Fruit fly (Drosophila melanogaster) whole organism, adult: ENCODE data around the gene Ttc26.

Experiments
- CG12768 ChIP-seq: fragments of 200-800 bp; sonication (Bioruptor generic); optimal IDR thresholded peaks from 2 replicates; lab custom pipeline; 2017; ENCODE audit warnings: missing biosample characterization, missing genetic modification characterization, mild to moderate bottlenecking, moderate library complexity, missing genetic modification reagents
- CG14711 ChIP-seq: fragments of 200-800 bp; sonication (Bioruptor generic); optimal IDR thresholded peaks from 2 replicates; lab custom pipeline; 2018; ENCODE audit warnings: missing biosample characterization, mild to moderate bottlenecking, missing genetic modification characterization, moderate library complexity
- CG1620 ChIP-seq: fragments of 200-800 bp; sonication (Bioruptor generic); optimal IDR thresholded peaks from 2 replicates; lab custom pipeline; 2016; ENCODE audit warnings: missing biosample characterization, missing genetic modification characterization
- CG33017 ChIP-seq: fragments of 200-800 bp; sonication (Bioruptor generic); optimal IDR thresholded peaks from 2 replicates; lab custom pipeline; 2018; ENCODE audit warnings: missing biosample characterization, mild to moderate bottlenecking, missing genetic modification characterization, moderate library complexity
- CG7101 ChIP-seq: fragments of 200-800 bp; sonication (Bioruptor generic); optimal IDR thresholded peaks from 2 replicates; lab custom pipeline; 2018; ENCODE audit warnings: missing biosample characterization, mild to moderate bottlenecking, missing genetic modification characterization, moderate library complexity
- Clk ChIP-seq: fragments of 200-800 bp; sonication (Bioruptor generic); optimal IDR thresholded peaks from 2 replicates; lab custom pipeline; 2017; ENCODE audit warnings: missing biosample characterization, missing genetic modification characterization
- Hr96 ChIP-seq: fragments of 200-800 bp; sonication (Bioruptor generic); optimal IDR thresholded peaks from 2 replicates; lab custom pipeline; 2016; ENCODE audit warnings: missing biosample characterization, missing genetic modification characterization
- Mnt ChIP-seq: fragments of 200-800 bp; sonication (Bioruptor generic); optimal IDR thresholded peaks from 2 replicates; lab custom pipeline; 2016; ENCODE audit warnings: missing biosample characterization, mild to moderate bottlenecking, missing genetic modification characterization
- bab1 ChIP-seq: fragments of 200-800 bp; sonication (Bioruptor generic); optimal IDR thresholded peaks from 3 replicates; lab custom pipeline; 2019; ENCODE audit warnings: missing biosample characterization, mild to moderate bottlenecking, missing genetic modification characterization, moderate library complexity
- cic ChIP-seq: fragments of 200-800 bp; sonication (Bioruptor generic); optimal IDR thresholded peaks from 2 replicates; lab custom pipeline; 2017; ENCODE audit warnings: missing biosample characterization, mild to moderate bottlenecking, missing genetic modification characterization, moderate library complexity
- cnc ChIP-seq, 2 experiments: fragments of >200 bp; optimal IDR thresholded peaks; 2 replicates each; lab custom pipeline; 2017
- kay ChIP-seq: fragments of 200-800 bp; sonication (Bioruptor generic); peaks from one replicate; lab custom pipeline; 2016; ENCODE audit warnings: missing biosample characterization, missing genetic modification characterization, borderline replicate concordance
- pad ChIP-seq: fragments of 200-800 bp; sonication (Bioruptor generic); optimal IDR thresholded peaks from 3 replicates; lab custom pipeline; 2017; ENCODE audit warnings: missing biosample characterization, missing genetic modification characterization, mild to moderate bottlenecking, moderate library complexity, missing genetic modification reagents
- toe ChIP-seq: fragments of 200-800 bp; sonication (Bioruptor generic); optimal IDR thresholded peaks from 2 replicates; lab custom pipeline; 2016; ENCODE audit warnings: missing biosample characterization, missing genetic modification characterization

- no peak for TF ChIP-seq CG12768 (GFP tag; lab: Kevin White, UChicago)
- no peak for TF ChIP-seq CG33017 (tag; lab: Kevin White, UChicago)
- no peak for TF ChIP-seq Hr96 (GFP tag; lab: Kevin White, UChicago)
- TF ChIP-seq cic (GFP tag; lab: Kevin White, UChicago): no peak
- TF ChIP-seq CG1620 (GFP tag; lab: Kevin White, UChicago): no peak
- TF ChIP-seq kay (GFP tag; lab: Kevin White, UChicago): no peak
- no peak for TF ChIP-seq toe (GFP tag; lab: Kevin White, UChicago)
- no peak for TF ChIP-seq CG7101
- no peak for TF ChIP-seq pad (GFP tag; lab: Kevin White, UChicago)
- peak; percentile 0 for TF ChIP-seq bab1 (GFP tag; lab: Kevin White, UChicago)
- TF ChIP-seq cnc (optimal IDR thresholded peaks at IDR 0.05; lab: Kevin White, UChicago): no peak
- TF ChIP-seq Clk (GFP tag; lab: Kevin White, UChicago): no peak
- no peak for TF ChIP-seq CG14711 (tag; lab: Kevin White, UChicago)
- no peak for TF ChIP-seq Mnt (GFP tag; lab: Kevin White, UChicago)
These were observed 12.3 kb downstream of the Ttc26 start, which contains the start of gene CG9590 for dm6 chr3R:15786538-15786937.
